Fruit fly (Drosophila melanogaster): Measurements from ENCODE around the gene Rip11.

- TF ChIP-seq CG8478 (optimal IDR thresholded peaks at IDR 0.05) (no peak), CTCF (optimal IDR thresholded peaks at IDR 0.05) (no peak)
These were observed 25.6 kb upstream of the Rip11 start for dm6 chrX:18672900-18673529.
